Fruit fly (Drosophila melanogaster): Measurements from ENCODE around the gene TTLL1A.

TTLL1A gene

DNA sequence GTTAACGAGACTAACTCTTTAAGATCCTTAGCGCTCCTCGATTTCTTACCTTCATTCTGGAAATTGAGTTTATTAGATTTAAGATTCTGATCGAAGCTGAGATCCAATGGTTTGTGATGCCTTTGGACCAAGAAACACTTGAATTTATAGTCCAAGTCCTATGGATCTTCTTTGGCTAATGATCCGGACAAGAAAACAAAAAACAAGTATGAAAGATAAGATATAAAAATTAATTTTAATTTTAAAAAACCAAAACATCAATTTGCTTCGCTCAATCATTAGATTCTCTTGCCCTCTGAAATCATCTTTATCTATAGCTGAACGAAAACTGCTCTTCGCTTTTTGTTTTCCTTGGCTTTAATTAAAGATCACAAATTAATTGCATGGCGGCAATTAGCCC, 28.5 kb upstream of the TTLL1A start, which contains the start of gene CG10597:
CG10597 (minus strand) TSS at position 101 of the 400 bp plus-strand sequence.
- TF ChIP-seq CG31627 (GFP tag; optimal IDR thresholded peaks at IDR 0.05) (no peak), CG16779 (tag; optimal IDR thresholded peaks at IDR 0.05) (no peak), Sox14 (GFP tag; optimal IDR thresholded peaks at IDR 0.05) (no peak), Blimp-1 (GFP tag; optimal IDR thresholded peaks at IDR 0.05) (no peak), Hr4 (GFP tag; optimal IDR thresholded peaks at IDR 0.05) (no peak), CG3919 (GFP tag; optimal IDR thresholded peaks at IDR 0.05) (no peak), net (GFP tag; optimal IDR thresholded peaks at IDR 0.05) (no peak), Smox (GFP tag; optimal IDR thresholded peaks at IDR 0.05) (no peak), spab (GFP tag; optimal IDR thresholded peaks at IDR 0.05) (no peak), CG6792 (GFP tag; optimal IDR thresholded peaks at IDR 0.05) (no peak)

DNA sequence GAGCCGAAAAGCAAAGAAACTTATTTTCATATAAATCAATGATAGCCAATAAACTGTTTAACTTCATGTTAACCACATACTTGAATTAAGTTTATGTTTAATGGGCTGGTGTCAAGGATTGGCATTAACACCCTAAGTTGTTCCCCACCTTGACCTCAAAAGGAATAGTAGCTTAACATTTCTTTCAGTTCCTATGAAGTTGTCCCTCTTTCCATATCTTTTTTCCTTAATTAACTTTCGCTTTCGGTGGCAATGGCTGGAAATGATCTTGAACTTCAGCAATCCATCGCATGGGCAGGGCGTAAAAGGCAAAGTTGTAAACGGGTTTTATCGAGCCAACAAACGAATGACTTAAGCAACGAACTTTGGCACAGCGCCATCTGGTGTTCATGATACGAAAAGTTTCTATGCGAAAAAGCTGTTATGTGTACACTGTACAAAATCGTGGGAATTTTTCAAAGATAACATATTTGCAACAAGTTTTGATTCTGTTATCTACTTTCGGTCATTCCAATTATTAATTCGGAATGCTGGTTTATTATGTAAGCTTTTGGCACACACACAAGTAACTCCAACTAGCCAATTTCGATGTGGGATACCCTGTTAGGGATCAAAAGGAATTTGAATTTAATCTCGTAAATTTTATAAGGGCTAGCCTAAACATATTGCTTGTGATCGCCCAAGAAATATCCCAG, 27.2 kb upstream of the TTLL1A start:
- TF ChIP-seq eg (GFP tag; IDR thresholded peaks at IDR 0.05) (no peak), Lpt (GFP tag; optimal IDR thresholded peaks at IDR 0.05) (peak; percentile 40), CG3032 (tag; optimal IDR thresholded peaks at IDR 0.05) (peak; percentile 59), dsx (GFP tag; optimal IDR thresholded peaks at IDR 0.05; ENCODE audit: poor library complexity, severe bottlenecking) (peak; percentile 22), CG8119 (GFP tag; IDR thresholded peaks at IDR 0.05) (peak; percentile 51; the same call in 1 of the 3 replicates), CG15336 (GFP tag; IDR thresholded peaks at IDR 0.05) (no peak), pdm3 (GFP tag; optimal IDR thresholded peaks at IDR 0.05) (peak; percentile 65), CG31627 (GFP tag; optimal IDR thresholded peaks at IDR 0.05) (peak; percentile 51), cyc (GFP tag; optimal IDR thresholded peaks at IDR 0.05) (no peak), CG1621 (tag; optimal IDR thresholded peaks at IDR 0.05) (peak; percentile 2), fd85E (GFP tag; optimal IDR thresholded peaks at IDR 0.05) (no peak), achi (GFP tag; optimal IDR thresholded peaks at IDR 0.05) (peak; percentile 45), spab (GFP tag; optimal IDR thresholded peaks at IDR 0.05) (no peak), svp (GFP tag) (peak; percentile 74), ss (GFP tag; optimal IDR thresholded peaks at IDR 0.05) (peak in 1 of 2 experiments; percentile 29), lz (GFP tag; optimal IDR thresholded peaks at IDR 0.05) (peak; percentile 67), acj6 (GFP tag; optimal IDR thresholded peaks at IDR 0.05) (peak; percentile 48), CG7368 (GFP tag; optimal IDR thresholded peaks at IDR 0.05) (no peak), Met (GFP tag; optimal IDR thresholded peaks at IDR 0.05) (peak; percentile 59), fkh (GFP tag; optimal IDR thresholded peaks at IDR 0.05) (no peak), CG10631 (GFP tag; optimal IDR thresholded peaks at IDR 0.05) (peak; percentile 23), Sox14 (GFP tag; optimal IDR thresholded peaks at IDR 0.05) (peak; percentile 54), CG11902 (GFP tag; optimal IDR thresholded peaks at IDR 0.05) (no peak), Gug (GFP tag; IDR thresholded peaks at IDR 0.05) (no peak), CG34406 (GFP tag; optimal IDR thresholded peaks at IDR 0.05) (peak; percentile 31), Sox102F (GFP tag; optimal IDR thresholded peaks at IDR 0.05) (peak; percentile 34), CG9139 (GFP tag; optimal IDR thresholded peaks at IDR 0.05) (no peak), CG32006 (GFP tag; optimal IDR thresholded peaks at IDR 0.05) (peak; percentile 74), CG6276 (GFP tag; optimal IDR thresholded peaks at IDR 0.05) (no peak), CG4318 (GFP tag; optimal IDR thresholded peaks at IDR 0.05) (peak; percentile 34), Hr4 (GFP tag; optimal IDR thresholded peaks at IDR 0.05) (peak; percentile 48), topi (GFP tag; optimal IDR thresholded peaks at IDR 0.05) (peak; percentile 0), Eip78C (GFP tag) (peak; percentile 83), salr (GFP tag; optimal IDR thresholded peaks at IDR 0.05) (no peak), Sox15 (GFP tag; optimal IDR thresholded peaks at IDR 0.05) (no peak), CG6854 (GFP tag; optimal IDR thresholded peaks at IDR 0.05) (no peak), Smox (GFP tag; optimal IDR thresholded peaks at IDR 0.05) (peak; percentile 54), OdsH (GFP tag; optimal IDR thresholded peaks at IDR 0.05) (peak; percentile 57), CG6163 (GFP tag; IDR thresholded peaks at IDR 0.05) (no peak), dac (GFP tag; optimal IDR thresholded peaks at IDR 0.05) (peak; percentile 37), CG6808 (GFP tag; optimal IDR thresholded peaks at IDR 0.05) (no peak), esn (GFP tag; optimal IDR thresholded peaks at IDR 0.05) (peak; percentile 56), CG6792 (GFP tag; optimal IDR thresholded peaks at IDR 0.05) (peak; percentile 17), CG8632 (GFP tag; optimal IDR thresholded peaks at IDR 0.05) (no peak)

Measured in whole organism, prepupa.